Fruit fly (Drosophila melanogaster) whole organism, embryonic: Measurements from ENCODE around the gene Nse1.

Experiments used
- B-H1 ChIP-seq: fragments of 200-800 bp; sonication (Bioruptor generic); IDR thresholded peaks from 3 replicates; pipeline ENCODE4 v1.3.6; 2022; ENCODE audit warnings: missing biosample characterization, missing genetic modification characterization
- Bdp1 ChIP-seq: fragments of 200-800 bp; sonication (Bioruptor generic); optimal IDR thresholded peaks from 3 replicates; lab custom pipeline; 2016; ENCODE audit warnings: missing biosample characterization, missing genetic modification characterization
- CG10209 ChIP-seq: fragments of 200-800 bp; sonication (Bioruptor generic); optimal IDR thresholded peaks from 3 replicates; lab custom pipeline; 2017; ENCODE audit warnings: missing biosample characterization, mild to moderate bottlenecking, missing genetic modification characterization, missing genetic modification reagents
- CG10274 ChIP-seq: fragments of 200-800 bp; sonication (Bioruptor generic); optimal IDR thresholded peaks from 3 replicates; lab custom pipeline; 2017; ENCODE audit warnings: missing biosample characterization, mild to moderate bottlenecking, missing genetic modification characterization
- CG10431 ChIP-seq: fragments of 200-800 bp; sonication (Bioruptor generic); optimal IDR thresholded peaks from 3 replicates; lab custom pipeline; 2018; ENCODE audit warnings: missing biosample characterization, mild to moderate bottlenecking, missing genetic modification characterization
- CG10543 ChIP-seq: fragments of 200-800 bp; sonication (Bioruptor generic); optimal IDR thresholded peaks from 3 replicates; lab custom pipeline; 2017; ENCODE audit warnings: missing biosample characterization, mild to moderate bottlenecking, missing genetic modification characterization, moderate library complexity
- CG12155 ChIP-seq: fragments of 200-800 bp; sonication (Bioruptor generic); optimal IDR thresholded peaks from 3 replicates; lab custom pipeline; 2016; ENCODE audit warnings: missing biosample characterization, missing genetic modification characterization
- CG13624 ChIP-seq: fragments of 200-800 bp; sonication (Bioruptor generic); optimal IDR thresholded peaks from 2 replicates; lab custom pipeline; 2016; ENCODE audit warnings: missing biosample characterization, missing genetic modification characterization
- CG15011 ChIP-seq: fragments of 200-800 bp; sonication (Bioruptor generic); optimal IDR thresholded peaks from 3 replicates; lab custom pipeline; 2018; ENCODE audit warnings: missing biosample characterization, mild to moderate bottlenecking, missing genetic modification characterization
- CG2116 ChIP-seq: fragments of 200-800 bp; sonication (Bioruptor generic); optimal IDR thresholded peaks from 3 replicates; lab custom pipeline; 2018; ENCODE audit warnings: missing biosample characterization, mild to moderate bottlenecking, missing genetic modification characterization
- CG30020 ChIP-seq: fragments of 200-800 bp; optimal IDR thresholded peaks from 2 replicates; lab custom pipeline; 2019; ENCODE audit warnings: missing biosample characterization, mild to moderate bottlenecking, missing genetic modification characterization, moderate library complexity
- CG32772 ChIP-seq: fragments of 200-800 bp; sonication (Bioruptor generic); IDR thresholded peaks from 2 replicates; pipeline ENCODE4 v1.3.6; 2022; ENCODE audit warnings: missing biosample characterization, missing genetic modification characterization
- CG4282 ChIP-seq: fragments of 200-800 bp; sonication (Bioruptor generic); optimal IDR thresholded peaks from 2 replicates; lab custom pipeline; 2016; ENCODE audit warnings: missing biosample characterization, missing genetic modification characterization
- CG5180 ChIP-seq: fragments of 200-800 bp; sonication (Bioruptor generic); optimal IDR thresholded peaks from 3 replicates; lab custom pipeline; 2017; ENCODE audit warnings: missing biosample characterization, missing genetic modification characterization, mild to moderate bottlenecking, moderate library complexity, missing genetic modification reagents
- CG7357 ChIP-seq: fragments of 200-800 bp; sonication (Bioruptor generic); IDR thresholded peaks from 3 replicates; pipeline ENCODE4 v1.3.6; 2022; ENCODE audit warnings: missing biosample characterization, missing genetic modification characterization
- CG9437 ChIP-seq: fragments of 200-800 bp; sonication (Bioruptor generic); optimal IDR thresholded peaks from 2 replicates; lab custom pipeline; 2018; ENCODE audit warnings: missing biosample characterization, mild to moderate bottlenecking, missing genetic modification characterization
- D19A ChIP-seq: fragments of 200-800 bp; optimal IDR thresholded peaks from 3 replicates; lab custom pipeline; 2019; ENCODE audit warnings: missing biosample characterization, mild to moderate bottlenecking, missing genetic modification characterization, moderate library complexity
- D19B ChIP-seq: fragments of 200-800 bp; sonication (Bioruptor generic); optimal IDR thresholded peaks from 2 replicates; lab custom pipeline; 2017; ENCODE audit warnings: missing biosample characterization, mild to moderate bottlenecking, missing genetic modification characterization
- Dp ChIP-seq: fragments of 200-800 bp; sonication (Bioruptor generic); optimal IDR thresholded peaks from 2 replicates; lab custom pipeline; 2018; ENCODE audit warnings: missing biosample characterization, mild to moderate bottlenecking, missing genetic modification characterization, moderate library complexity
- Dref ChIP-seq: fragments of 200-800 bp; sonication (Bioruptor generic); IDR thresholded peaks from 2 replicates; pipeline ENCODE4 v1.3.6; 2022; ENCODE audit warnings: missing biosample characterization, missing genetic modification characterization
- HLH54F ChIP-seq: fragments of 200-800 bp; sonication (Bioruptor generic); optimal IDR thresholded peaks from 3 replicates; lab custom pipeline; 2016; ENCODE audit warnings: missing biosample characterization, missing genetic modification characterization
- Hmr ChIP-seq: fragments of 200-800 bp; sonication (Bioruptor generic); optimal IDR thresholded peaks from 3 replicates; lab custom pipeline; 2017; ENCODE audit warnings: mild to moderate bottlenecking, missing biosample characterization, missing genetic modification reagents, missing genetic modification characterization
- Lpt ChIP-seq: fragments of >200 bp; optimal IDR thresholded peaks from 2 replicates; lab custom pipeline; 2018; ENCODE audit warnings: missing biosample characterization, missing genetic modification characterization
- Max ChIP-seq: fragments of 200-800 bp; sonication (Bioruptor generic); optimal IDR thresholded peaks from 2 replicates; lab custom pipeline; 2016; ENCODE audit warnings: missing biosample characterization, mild to moderate bottlenecking, missing genetic modification characterization
- Med ChIP-seq: fragments of 200-800 bp; sonication (Bioruptor generic); peaks from one replicate; lab custom pipeline; 2016; ENCODE audit warnings: missing biosample characterization, missing genetic modification characterization, mild to moderate bottlenecking, inconsistent platforms, moderate library complexity
- Meics ChIP-seq: fragments of 200-800 bp; sonication (Bioruptor generic); optimal IDR thresholded peaks from 2 replicates; lab custom pipeline; 2017; ENCODE audit warnings: missing biosample characterization, mild to moderate bottlenecking, missing genetic modification characterization
- Nf-YB ChIP-seq: fragments of 200-800 bp; sonication (Bioruptor generic); optimal IDR thresholded peaks from 3 replicates; lab custom pipeline; 2019; ENCODE audit warnings: missing biosample characterization, mild to moderate bottlenecking, missing genetic modification characterization, moderate library complexity
- Oaz ChIP-seq: fragments of 200-800 bp; sonication (Bioruptor generic); IDR thresholded peaks from 2 replicates; pipeline ENCODE4 v1.3.6; 2022; ENCODE audit warnings: missing biosample characterization, missing genetic modification characterization
- Sry-δ ChIP-seq: fragments of 200-800 bp; sonication (Bioruptor generic); optimal IDR thresholded peaks from 2 replicates; lab custom pipeline; 2016; ENCODE audit warnings: missing biosample characterization, missing genetic modification characterization
- br ChIP-seq: fragments of >200 bp; optimal IDR thresholded peaks from 2 replicates; lab custom pipeline; 2017
- caup ChIP-seq: fragments of 200-800 bp; sonication (Bioruptor generic); optimal IDR thresholded peaks from 3 replicates; lab custom pipeline; 2017; ENCODE audit warnings: missing biosample characterization, mild to moderate bottlenecking, missing genetic modification characterization, moderate library complexity; ENCODE audit not compliant: severe bottlenecking
- chn ChIP-seq: fragments of 200-800 bp; sonication (Bioruptor generic); optimal IDR thresholded peaks from 2 replicates; lab custom pipeline; 2016; ENCODE audit warnings: missing biosample characterization, missing genetic modification characterization
- ci ChIP-seq: fragments of 200-800 bp; sonication (Bioruptor generic); IDR thresholded peaks from 3 replicates; pipeline ENCODE4 v1.3.6; 2022; ENCODE audit warnings: missing biosample characterization, missing genetic modification characterization
- dan ChIP-seq: fragments of 200-800 bp; sonication (Bioruptor generic); IDR thresholded peaks from 2 replicates; pipeline ENCODE4 v1.3.6; 2022; ENCODE audit warnings: missing biosample characterization, missing genetic modification characterization
- dimm ChIP-seq: fragments of 200-800 bp; sonication (Bioruptor generic); IDR thresholded peaks from 2 replicates; pipeline ENCODE4 v1.3.6; 2022; ENCODE audit warnings: missing biosample characterization, missing genetic modification characterization
- dpn ChIP-seq, 2 experiments: fragments of 200-800 bp; sonication (Bioruptor generic); optimal IDR thresholded peaks; 3 replicates each; lab custom pipeline; 2016; ENCODE audit warnings: missing biosample characterization in 2 of 2, missing genetic modification characterization in 2 of 2
- grau ChIP-seq: fragments of 200-800 bp; optimal IDR thresholded peaks from 3 replicates; lab custom pipeline; 2019; ENCODE audit warnings: missing biosample characterization, mild to moderate bottlenecking, missing genetic modification characterization, moderate library complexity
- hbn ChIP-seq: fragments of 200-800 bp; sonication (Bioruptor generic); IDR thresholded peaks from 2 replicates; pipeline ENCODE4 v1.3.6; 2022; ENCODE audit warnings: missing biosample characterization, missing genetic modification characterization; ENCODE audit not compliant: partially characterized antibody
- lov ChIP-seq, 2 experiments: fragments of 200-800 bp in 1 of 2; fragments of >200 bp in 1 of 2; sonication (Bioruptor generic) in 1 of 2; IDR thresholded peaks in 1 of 2; optimal IDR thresholded peaks in 1 of 2; 2 replicates in 1 of 2; 3 replicates in 1 of 2; pipeline versions ENCODE4 v1.3.6 to Lab custom; 2017 to 2022; ENCODE audit warnings: missing biosample characterization in 1 of 2, missing genetic modification characterization in 1 of 2
- pan ChIP-seq, 4 experiments: fragments of >200 bp in 3 of 4; fragments of 200-800 bp in 1 of 4; sonication (Bioruptor generic) in 1 of 4; optimal IDR thresholded peaks in 3 of 4; IDR thresholded peaks in 1 of 4; 2 replicates each; pipeline versions ENCODE4 v1.3.6 to Lab custom; 2017 to 2022; ENCODE audit warnings: missing biosample characterization in 2 of 4, missing genetic modification characterization in 2 of 4, mixed read lengths in 1 of 4
- pb ChIP-seq: fragments of 200-800 bp; sonication (Bioruptor generic); optimal IDR thresholded peaks from 3 replicates; lab custom pipeline; 2016; ENCODE audit warnings: missing biosample characterization, missing genetic modification characterization
- psq ChIP-seq: fragments of 200-800 bp; sonication (Bioruptor generic); optimal IDR thresholded peaks from 2 replicates; lab custom pipeline; 2017; ENCODE audit warnings: missing biosample characterization, missing genetic modification characterization
- sqz ChIP-seq: fragments of 200-800 bp; sonication (Bioruptor generic); optimal IDR thresholded peaks from 3 replicates; lab custom pipeline; 2018; ENCODE audit warnings: missing biosample characterization, mild to moderate bottlenecking, missing genetic modification characterization
- trh ChIP-seq: fragments of 200-800 bp; sonication (Bioruptor generic); optimal IDR thresholded peaks from 2 replicates; lab custom pipeline; 2016; ENCODE audit warnings: missing biosample characterization, missing genetic modification characterization
- twi ChIP-seq: fragments of 200-800 bp; optimal IDR thresholded peaks from 2 replicates; lab custom pipeline; 2019; ENCODE audit warnings: missing biosample characterization, mild to moderate bottlenecking, missing genetic modification characterization, moderate library complexity
- unpg ChIP-seq: fragments of 200-800 bp; sonication (Bioruptor generic); optimal IDR thresholded peaks from 3 replicates; lab custom pipeline; 2018; ENCODE audit warnings: missing biosample characterization, mild to moderate bottlenecking, missing genetic modification characterization, moderate library complexity
- zfh1 ChIP-seq: fragments of 200-800 bp; sonication (Bioruptor generic); IDR thresholded peaks from 3 replicates; pipeline ENCODE4 v1.3.6; 2022; ENCODE audit warnings: missing biosample characterization, missing genetic modification characterization

Nse1 gene

dm6 chr2L:6683992-6684882 lies 6.8 kb upstream of the Nse1 start, which contains the start of gene Nhe3 (continued):
- TF ChIP-seq unpg (peak; percentile 80), pb (peak; percentile 63), HLH54F (GFP tag; lab: Kevin White, UChicago) (peak; percentile 85), trh (GFP tag; lab: Kevin White, UChicago) (peak; percentile 71), Lpt (GFP tag; lab: Kevin White, UChicago) (no peak), Hmr (peak; percentile 53), Dp (GFP tag; lab: Kevin White, UChicago) (peak; percentile 96), twi (tag; lab: Kevin White, UChicago) (peak; percentile 56), pan (optimal IDR thresholded peaks at IDR 0.05; lab: Kevin White, UChicago) (no peak), pan (GFP tag; optimal IDR thresholded peaks at IDR 0.05 in 1 of 2, IDR thresholded peaks at IDR 0.05 in 1 of 2) (peak in 1 of 2 experiments; percentile 85), CG13624 (GFP tag; lab: Kevin White, UChicago) (peak; percentile 80), br (lab: Kevin White, UChicago) (no peak), CG9437 (GFP tag; lab: Kevin White, UChicago) (peak; percentile 54), Sry-δ (GFP tag; lab: Kevin White, UChicago) (peak; percentile 64), CG15011 (GFP tag; lab: Kevin White, UChicago) (peak; percentile 72), Bdp1 (GFP tag; lab: Kevin White, UChicago) (peak; percentile 74), Nf-YB (GFP tag; lab: Kevin White, UChicago) (peak; percentile 34), psq (GFP tag; lab: Kevin White, UChicago) (peak; percentile 39), zfh1 (GFP tag; lab: Robert Waterston, UW) (peak; percentile 88; the same call in 2 of the 3 replicates), B-H1 (GFP tag; lab: Robert Waterston, UW) (peak; percentile 68; the same call in 1 of the 3 replicates), CG32772 (peak; percentile 84), CG10431 (GFP tag; lab: Kevin White, UChicago) (peak; percentile 33), Med (GFP tag; lab: Kevin White, UChicago) (peak; percentile 97), Oaz (GFP tag; lab: Robert Waterston, UW) (peak; percentile 54; the same call in 1 of the 2 replicates), CG10543 (GFP tag; lab: Kevin White, UChicago) (peak; percentile 75), hbn (GFP tag; lab: Robert Waterston, UW) (no peak; the same call in 1 of the 2 replicates), CG2116 (GFP tag; lab: Kevin White, UChicago) (peak; percentile 76), CG7357 (GFP tag; lab: Robert Waterston, UW) (peak; percentile 70; the same call in 2 of the 3 replicates), CG12155 (GFP tag; lab: Kevin White, UChicago) (peak; percentile 79), grau (tag; lab: Kevin White, UChicago) (peak; percentile 78), Max (GFP tag; lab: Kevin White, UChicago) (peak; percentile 86), CG30020 (tag; lab: Kevin White, UChicago) (peak; percentile 74), ci (GFP tag; lab: Robert Waterston, UW) (peak; percentile 83), D19B (GFP tag; lab: Kevin White, UChicago) (peak; percentile 65), dpn (GFP tag; optimal IDR thresholded peaks at IDR 0.05; lab: Kevin White, UChicago) (peak; percentile 75 to 85), CG10209 (peak; percentile 75), sqz (GFP tag; lab: Kevin White, UChicago) (peak; percentile 74), Dref (GFP tag; lab: Robert Waterston, UW) (peak; percentile 83), dimm (GFP tag; lab: Robert Waterston, UW) (no peak; the same call in none of the 2 replicates), CG10274 (GFP tag; lab: Kevin White, UChicago) (peak; percentile 36), caup (GFP tag; lab: Kevin White, UChicago) (peak; percentile 79), CG4282 (no peak), dan (GFP tag; lab: Robert Waterston, UW) (0 out of 2 replicates have a peak, but pooled peaks have one; percentile 19), D19A (tag; lab: Kevin White, UChicago) (no peak), CG5180 (peak; percentile 20), lov (optimal IDR thresholded peaks at IDR 0.05; lab: Kevin White, UChicago) (no peak), lov (GFP tag; IDR thresholded peaks at IDR 0.05; lab: Robert Waterston, UW) (peak; percentile 70; the same call in 2 of the 3 replicates), Meics (GFP tag; lab: Kevin White, UChicago) (peak; percentile 77), chn (GFP tag; lab: Kevin White, UChicago) (peak; percentile 81)
